Worm (Caenorhabditis elegans) whole organism, L4/young adult: ENCODE results near the gene F13H10.5.
"Not testable (repeated sequence)": the region's sequence is repeated elsewhere in the genome, so short reads cannot be mapped to it uniquely, and the experiment has no call there.

ENCODE experiments used
- W03F9.2 ChIP-seq: fragments of 150-350 bp; optimal IDR thresholded peaks from 2 replicates; lab custom pipeline; 2014; ENCODE audit warnings: missing biosample characterization, missing genetic modification characterization
- dao-5 ChIP-seq: sonication (generic microtip); optimal IDR thresholded peaks from 2 replicates; lab custom pipeline; 2016; ENCODE audit warnings: missing genotype, missing genetic modification characterization, moderate library complexity, missing compliant biosample characterization
- him-1 ChIP-seq: sonication (generic microtip); optimal IDR thresholded peaks from 2 replicates; lab custom pipeline; 2016; ENCODE audit warnings: missing genotype, missing genetic modification reagents, missing genetic modification characterization, missing compliant biosample characterization

The F13H10.5 gene

DNA sequence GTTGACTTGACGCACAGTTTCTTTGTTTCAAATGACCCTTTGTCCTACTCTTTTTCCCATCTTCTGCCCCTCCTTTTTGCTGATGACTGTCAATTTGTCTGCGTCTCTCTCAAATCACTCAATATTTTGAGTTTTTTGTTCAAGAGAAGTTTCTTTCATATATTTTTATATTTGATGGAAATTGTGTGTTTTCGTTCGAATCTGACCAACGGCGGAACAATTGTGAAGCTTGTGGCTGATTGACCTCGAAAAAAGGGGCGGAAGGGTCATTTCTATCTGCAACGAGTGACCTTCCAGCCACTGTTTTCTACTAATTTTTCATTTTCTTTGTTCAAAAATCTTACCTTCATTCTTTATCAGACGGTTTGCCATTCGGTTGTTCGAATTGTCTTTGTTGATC lies 12.2 kb upstream of the F13H10.5 start:
- TF ChIP-seq him-1 (tag; lab: Kevin White, UChicago): no peak
- TF ChIP-seq W03F9.2 (tag; lab: Kevin White, UChicago): no peak
- TF ChIP-seq dao-5 (tag; lab: Kevin White, UChicago): no peak

ce11 chrIV:10979689-10980088 lies 11.1 kb upstream of the F13H10.5 start:
- no peak for TF ChIP-seq dao-5 (tag; lab: Kevin White, UChicago)
- no peak for TF ChIP-seq W03F9.2 (tag; lab: Kevin White, UChicago)
- TF ChIP-seq him-1 (tag; lab: Kevin White, UChicago): no peak

DNA sequence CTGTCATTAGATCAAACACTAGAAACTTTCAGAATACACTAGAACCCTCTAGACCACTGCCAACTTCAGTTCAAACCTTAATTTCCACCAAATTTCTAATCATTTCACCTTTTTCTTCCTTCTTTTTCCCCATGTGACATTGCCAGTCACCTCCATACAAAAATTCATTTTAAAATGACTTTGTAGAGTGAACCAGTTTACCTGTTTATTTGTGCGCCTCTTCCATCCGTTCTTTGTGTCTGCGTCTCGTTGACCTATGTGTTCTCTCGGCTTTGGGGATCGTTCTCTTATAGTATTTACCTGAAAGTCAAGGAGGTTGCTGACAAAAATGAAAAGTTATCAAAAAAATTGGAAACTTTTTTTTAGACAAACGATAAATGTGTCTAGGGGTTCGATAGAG lies 10.2 kb upstream of the F13H10.5 start:
- no peak for TF ChIP-seq dao-5 (tag; lab: Kevin White, UChicago)
- TF ChIP-seq W03F9.2 (tag; lab: Kevin White, UChicago): no peak
- TF ChIP-seq him-1 (tag; lab: Kevin White, UChicago): no peak

DNA sequence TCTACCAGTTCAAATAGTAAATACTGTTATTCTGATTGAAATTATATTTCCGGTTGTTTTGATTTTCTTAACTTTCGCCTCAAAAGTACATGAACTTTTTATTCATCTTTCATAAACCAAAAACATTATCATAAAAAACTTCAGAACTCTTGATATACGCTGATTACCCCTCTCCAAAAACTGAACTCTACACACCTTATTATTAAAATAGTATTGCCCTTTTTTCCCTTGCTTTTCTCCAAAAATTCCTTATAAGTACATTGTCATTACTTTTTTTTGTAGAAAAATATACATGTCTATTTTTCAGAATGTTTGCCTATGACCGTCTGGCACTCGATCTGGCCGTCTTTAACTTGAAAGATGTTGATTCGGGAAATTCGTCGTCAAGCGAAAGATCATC lies 9.0 kb upstream of the F13H10.5 start, which contains the start of gene Y43E12A.2:
Y43E12A.2 (plus strand) TSS at position 301 of the 400 bp plus-strand sequence.
- no peak for TF ChIP-seq dao-5 (tag; lab: Kevin White, UChicago)
- TF ChIP-seq W03F9.2 (tag; lab: Kevin White, UChicago): no peak
- no peak for TF ChIP-seq him-1 (tag; lab: Kevin White, UChicago)

ce11 chrIV:10985568-10986035 lies 5.2 kb upstream of the F13H10.5 start, which contains the start of gene cyb-2.1:
TSS of gene cyb-2.1 (plus strand) at chrIV:10985985.
- TF ChIP-seq W03F9.2 (tag; lab: Kevin White, UChicago) (no peak), him-1 (tag; lab: Kevin White, UChicago) (no peak), dao-5 (tag; lab: Kevin White, UChicago) (no peak)

DNA sequence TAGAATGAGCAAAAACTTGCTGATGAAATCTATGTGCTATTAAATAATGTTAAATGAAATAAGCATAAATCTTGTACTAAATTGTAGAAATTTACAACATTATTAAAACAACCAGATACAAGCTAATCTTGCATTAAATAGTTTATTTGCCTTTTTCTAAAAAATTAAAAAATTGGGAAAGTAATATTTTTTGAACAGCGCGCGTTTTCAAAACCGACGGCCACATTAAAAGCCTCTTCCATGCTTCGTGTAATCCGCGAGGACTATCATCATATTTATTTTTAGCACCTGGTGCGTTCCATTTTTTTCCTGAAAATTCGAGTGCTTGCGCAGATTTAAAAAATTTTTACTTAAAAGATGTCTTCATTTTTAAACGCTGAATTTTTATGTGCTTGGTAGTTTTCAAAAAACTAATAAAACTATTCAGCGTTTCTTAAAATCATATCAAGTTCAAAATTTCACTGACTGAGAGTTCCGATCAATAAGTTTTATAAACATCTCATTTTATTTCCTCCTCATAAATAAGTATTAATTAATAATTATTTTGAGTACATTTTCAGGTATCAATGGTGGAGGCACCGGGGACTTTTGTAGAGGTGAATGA lies 3.4 kb upstream of the F13H10.5 start, which contains the start of gene Y43E12A.3:
Y43E12A.3 (plus strand) TSS at position 554 of the 604 bp plus-strand sequence.
- TF ChIP-seq him-1, dao-5, W03F9.2 (tag; lab: Kevin White, UChicago): not testable (repeated sequence)

DNA sequence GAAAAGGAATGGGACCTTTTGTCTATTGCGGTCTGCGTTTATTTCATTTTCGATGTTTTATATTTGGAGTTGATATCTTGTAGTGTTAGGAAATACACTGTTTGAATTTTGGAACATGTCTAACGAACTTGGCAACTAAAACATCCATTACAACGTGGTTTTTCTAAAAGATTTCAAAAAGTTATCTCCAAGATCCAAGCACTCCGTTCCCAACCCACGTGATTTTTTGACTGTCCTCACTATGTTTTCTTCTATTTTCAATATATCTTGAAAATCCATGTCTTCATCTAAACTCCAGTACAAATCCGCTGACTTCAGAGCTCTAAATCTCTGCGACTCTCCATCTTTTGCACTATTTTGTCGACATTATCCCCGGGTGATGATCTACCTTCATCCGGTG lies 10.8 kb downstream of the F13H10.5 start, which contains the start of gene F13H10.9:
F13H10.9 (plus strand) TSS at position 301 of the 400 bp plus-strand sequence.
- TF ChIP-seq him-1 (tag; lab: Kevin White, UChicago): no peak
- TF ChIP-seq W03F9.2 (tag; lab: Kevin White, UChicago): no peak
- no peak for TF ChIP-seq dao-5 (tag; lab: Kevin White, UChicago)

DNA sequence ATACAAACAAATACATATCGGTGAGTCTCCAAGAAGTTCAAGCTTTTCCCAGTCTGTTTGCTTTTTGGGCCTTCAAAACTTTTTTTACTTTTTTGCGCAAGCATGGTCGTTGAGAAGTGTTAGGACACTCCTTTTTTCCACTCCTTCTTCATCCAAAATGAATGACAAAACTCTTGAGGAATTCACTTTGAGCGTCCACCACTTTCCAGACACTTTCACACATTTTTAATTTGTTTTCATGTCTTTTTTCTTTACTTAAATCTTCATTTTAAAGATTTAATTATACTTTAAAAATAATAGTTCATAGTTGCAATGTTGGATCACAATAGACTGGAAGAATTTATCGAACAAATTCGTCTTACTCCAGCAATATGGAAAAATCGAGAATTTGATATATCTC lies 13.5 kb downstream of the F13H10.5 start, which contains the start of gene F13H10.1:
F13H10.1 (plus strand) TSS at position 301 of the 400 bp plus-strand sequence.
- TF ChIP-seq W03F9.2 (tag; lab: Kevin White, UChicago) (no peak), him-1 (tag; lab: Kevin White, UChicago) (no peak), dao-5 (tag; lab: Kevin White, UChicago) (no peak)

DNA sequence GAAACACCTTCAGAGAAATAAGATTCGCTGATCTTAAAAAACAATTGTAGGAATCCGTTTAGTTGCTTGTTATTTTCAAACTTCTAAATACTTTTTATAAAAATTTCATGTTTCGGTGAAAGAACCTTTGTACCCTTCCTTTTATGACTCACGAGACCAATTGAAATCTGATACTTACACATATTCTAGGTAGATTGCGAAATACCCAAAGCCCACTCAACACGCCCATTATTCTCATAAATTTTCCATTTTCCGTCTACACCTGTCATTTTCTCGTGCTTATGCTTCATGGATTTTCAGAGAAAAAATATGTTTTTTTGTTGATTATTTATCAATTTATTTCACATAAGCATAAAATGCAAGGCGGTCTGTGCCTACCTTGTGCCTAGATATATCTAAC lies 15.6 kb downstream of the F13H10.5 start:
- TF ChIP-seq dao-5 (tag; lab: Kevin White, UChicago) (no peak), W03F9.2 (tag; lab: Kevin White, UChicago) (no peak), him-1 (tag; lab: Kevin White, UChicago) (no peak)

DNA sequence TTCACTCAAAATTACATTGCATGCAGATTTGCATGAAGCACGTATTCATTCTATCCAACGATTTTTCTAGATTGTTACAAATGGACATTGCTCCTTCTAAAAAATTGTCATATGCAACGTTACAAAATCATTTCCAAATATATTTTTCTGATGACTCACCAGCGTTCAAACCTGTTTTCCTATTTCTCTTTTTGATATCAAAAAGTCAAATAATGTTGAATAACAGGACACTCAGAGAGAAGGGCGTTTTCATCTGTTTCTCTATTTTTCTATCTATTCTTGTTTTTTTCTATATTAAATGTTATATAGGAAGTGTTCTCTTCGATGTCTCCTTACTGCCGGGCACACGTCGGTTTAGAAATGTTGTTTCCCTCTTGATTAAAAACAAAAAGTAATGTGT lies 16.1 kb downstream of the F13H10.5 start:
- no peak for TF ChIP-seq dao-5 (tag; lab: Kevin White, UChicago)
- no peak for TF ChIP-seq W03F9.2 (tag; lab: Kevin White, UChicago)
- TF ChIP-seq him-1 (tag; lab: Kevin White, UChicago): no peak

- no peak for TF ChIP-seq him-1 (tag; lab: Kevin White, UChicago)
- TF ChIP-seq W03F9.2 (tag; lab: Kevin White, UChicago): no peak
- no peak for TF ChIP-seq dao-5 (tag; lab: Kevin White, UChicago)
These were observed 17.5 kb downstream of the F13H10.5 start for ce11 chrIV:11008255-11008654.

DNA sequence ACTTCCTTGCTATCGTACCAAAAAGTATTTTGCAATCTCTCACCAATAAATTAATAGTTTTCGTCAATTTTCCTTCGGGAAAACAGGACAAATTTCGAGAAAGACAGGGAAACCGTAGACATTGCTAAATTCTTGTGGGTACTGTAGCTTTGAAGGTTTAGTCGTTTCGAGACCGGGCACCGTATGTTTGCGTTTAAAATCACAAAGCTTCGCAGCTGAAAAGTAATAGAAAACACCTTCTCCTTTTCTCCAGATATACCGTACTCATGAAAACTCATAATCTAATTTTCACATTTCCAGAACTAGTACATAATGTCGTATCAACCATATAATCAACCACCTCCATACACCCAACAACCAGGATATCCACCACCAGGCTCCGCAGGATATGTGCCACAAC lies 18.2 kb downstream of the F13H10.5 start, which contains the start of gene F13H10.6:
F13H10.6 (plus strand) TSS at position 301 of the 400 bp plus-strand sequence.
- no peak for TF ChIP-seq dao-5 (tag; lab: Kevin White, UChicago)

- no peak for TF ChIP-seq W03F9.2 (tag; lab: Kevin White, UChicago)
- no peak for TF ChIP-seq him-1 (tag; lab: Kevin White, UChicago)
- TF ChIP-seq dao-5 (tag; lab: Kevin White, UChicago): no peak
These were observed 19.1 kb downstream of the F13H10.5 start for ce11 chrIV:11009928-11010327.

- TF ChIP-seq dao-5 (tag; lab: Kevin White, UChicago) (no peak), W03F9.2 (tag; lab: Kevin White, UChicago) (no peak), him-1 (tag; lab: Kevin White, UChicago) (no peak)
These were observed 21.1 kb downstream of the F13H10.5 start, which contains the start of gene ndx-9 for ce11 chrIV:11011920-11012319. TSS of gene ndx-9 (minus strand) at chrIV:11012020.
